Worm (Caenorhabditis elegans): ENCODE measurements around the gene F55H2.7.

Gene F55H2.7

DNA sequence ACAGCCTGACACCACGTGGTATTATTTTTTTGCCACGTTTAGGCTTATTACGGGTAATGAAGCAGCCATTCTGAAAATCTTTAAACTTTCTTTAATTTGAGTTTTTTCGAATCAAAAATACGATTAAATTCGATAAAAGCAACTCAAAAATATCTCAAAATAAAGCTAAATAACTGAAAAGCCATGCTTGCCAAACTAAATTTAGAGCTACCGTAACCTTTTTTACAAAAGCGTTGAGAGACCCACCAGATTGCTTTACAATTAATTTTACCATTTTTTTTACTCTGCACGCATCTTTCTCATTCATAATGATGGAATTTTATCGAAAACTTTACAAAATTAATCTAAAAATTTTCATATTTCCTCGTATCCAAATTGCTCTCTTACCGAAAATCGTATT is 28.0 kb downstream of the F55H2.7 start:
- TF ChIP-seq lin-35 (GFP tag; optimal IDR thresholded peaks at IDR 0.05) (no peak), fkh-3 (tag; optimal IDR thresholded peaks at IDR 0.05) (no peak), nhr-120 (GFP tag; IDR thresholded peaks at IDR 0.05) (no peak), lsl-1 (GFP tag; optimal IDR thresholded peaks at IDR 0.05) (peak; percentile 70), nfyb-1 (GFP tag; IDR thresholded peaks at IDR 0.05) (no peak), efl-1 (GFP tag; optimal IDR thresholded peaks at IDR 0.05) (no peak), aptf-2 (GFP tag; conservative IDR thresholded peaks at IDR 0.05) (no peak), lir-1 (GFP tag; conservative IDR thresholded peaks at IDR 0.05) (no peak), D2030.7 (GFP tag; IDR thresholded peaks at IDR 0.05) (no peak), hlh-12 (tag; optimal IDR thresholded peaks at IDR 0.05) (no peak), lsy-27 (tag; optimal IDR thresholded peaks at IDR 0.05; ENCODE audit: borderline replicate concordance, insufficient read depth) (no peak), dox-1 (GFP tag; IDR thresholded peaks at IDR 0.05) (no peak), madf-8 (GFP tag; conservative IDR thresholded peaks at IDR 0.05) (peak; percentile 73), ceh-58 (GFP tag; IDR thresholded peaks at IDR 0.05) (no peak)

DNA sequence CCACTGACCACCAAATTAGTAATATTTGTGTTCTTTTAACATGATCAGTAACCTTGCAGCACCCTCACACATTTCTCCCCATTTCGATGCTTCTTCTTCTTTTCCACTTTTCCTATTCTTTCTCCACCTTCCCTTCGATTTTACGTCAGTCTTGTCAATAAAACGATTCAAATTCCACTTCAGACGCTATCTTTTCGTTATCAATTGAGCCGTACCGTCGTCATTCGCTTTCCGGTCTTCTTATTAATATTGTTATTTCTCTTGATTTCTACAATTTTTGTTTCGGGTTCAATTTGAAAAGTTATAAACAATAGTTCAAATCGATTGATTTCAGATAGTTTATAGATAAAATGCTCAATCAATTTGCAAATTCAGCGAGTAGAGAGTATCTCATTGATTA is 28.6 kb downstream of the F55H2.7 start:
- no peak for TF ChIP-seq aptf-3 (GFP tag; IDR thresholded peaks at IDR 0.05)
- no peak for TF ChIP-seq gei-17 (GFP tag; optimal IDR thresholded peaks at IDR 0.05)
- TF ChIP-seq nhr-80 (tag; optimal IDR thresholded peaks at IDR 0.05): peak; percentile 55

DNA sequence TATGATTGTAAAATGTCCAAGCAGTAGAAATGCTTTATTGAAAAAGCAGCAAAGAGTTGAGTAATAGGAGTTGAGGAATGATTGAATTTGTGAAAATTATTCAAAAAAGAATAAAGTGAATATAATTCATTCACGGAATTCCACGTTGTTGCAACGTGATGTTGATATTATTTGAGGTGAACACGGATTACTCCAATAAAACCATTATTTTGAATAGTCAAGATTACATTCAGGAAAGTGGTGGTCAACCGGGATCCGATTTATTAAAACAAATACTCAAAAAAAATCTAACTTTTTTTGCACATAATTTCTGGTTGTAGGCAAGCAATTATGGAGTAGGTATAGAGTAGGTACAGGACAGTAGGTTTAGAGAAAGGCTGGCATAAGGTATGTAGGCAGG is 30.7 kb downstream of the F55H2.7 start, which contains the start of gene bre-3:
TSS of gene bre-3 (minus strand) at position 101 of the 400 bp plus-strand sequence.
- no peak for TF ChIP-seq lsl-1 (GFP tag; optimal IDR thresholded peaks at IDR 0.05)
- TF ChIP-seq snpc-1.1 (tag; optimal IDR thresholded peaks at IDR 0.05; ENCODE audit: insufficient read depth): no peak
- TF ChIP-seq mcd-1 (GFP tag; IDR thresholded peaks at IDR 0.05): no peak
- TF ChIP-seq rcor-1 (GFP tag; IDR thresholded peaks at IDR 0.05): no peak
- no peak for TF ChIP-seq ztf-22 (GFP tag; optimal IDR thresholded peaks at IDR 0.05)
- TF ChIP-seq B0019.2 (GFP tag; conservative IDR thresholded peaks at IDR 0.05): no peak
- TF ChIP-seq lin-26 (GFP tag; IDR thresholded peaks at IDR 0.05): no peak
- TF ChIP-seq ztf-25 (GFP tag; IDR thresholded peaks at IDR 0.05): no peak
- TF ChIP-seq sptf-2 (GFP tag; optimal IDR thresholded peaks at IDR 0.05): no peak
- no peak for TF ChIP-seq dpl-1 (GFP tag; optimal IDR thresholded peaks at IDR 0.05)
- no peak for TF ChIP-seq lin-40 (tag; optimal IDR thresholded peaks at IDR 0.05)
- TF ChIP-seq gei-17 (GFP tag; optimal IDR thresholded peaks at IDR 0.05): no peak

DNA sequence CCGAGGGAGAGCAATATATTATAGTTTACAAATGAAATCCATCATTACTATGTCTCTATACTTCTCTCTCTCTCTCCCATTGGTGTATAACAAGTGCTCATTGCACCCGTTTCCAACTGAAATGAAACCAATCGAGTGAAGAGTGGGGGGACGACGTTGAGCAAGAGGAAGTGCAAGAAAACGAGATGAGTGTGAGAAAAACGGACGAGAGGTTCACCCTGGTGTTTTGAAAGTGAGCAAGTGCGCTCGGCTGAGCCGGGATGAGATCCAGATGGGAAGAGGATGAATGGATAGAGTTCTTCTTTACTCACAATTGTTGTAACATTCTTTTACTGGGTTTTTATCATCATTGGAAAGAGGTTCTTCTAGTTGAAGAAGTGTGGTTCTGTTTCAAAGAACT is 32.3 kb downstream of the F55H2.7 start:
- peak in 1 of 3 experiments; percentile 19 for TF ChIP-seq lin-35 (GFP tag; optimal IDR thresholded peaks at IDR 0.05)
- no peak for TF ChIP-seq akir-1 (GFP tag; optimal IDR thresholded peaks at IDR 0.05)
- no peak for TF ChIP-seq somi-1 (GFP tag; optimal IDR thresholded peaks at IDR 0.05)
- TF ChIP-seq mcd-1 (GFP tag; IDR thresholded peaks at IDR 0.05): 0 out of 2 replicates have a peak, but pooled peaks have one; percentile 25
- TF ChIP-seq F33H1.4 (GFP tag; IDR thresholded peaks at IDR 0.05): no peak
- TF ChIP-seq ceh-27 (GFP tag; optimal IDR thresholded peaks at IDR 0.05): peak; percentile 20
- TF ChIP-seq repo-1 (tag; optimal IDR thresholded peaks at IDR 0.05): no peak

DNA sequence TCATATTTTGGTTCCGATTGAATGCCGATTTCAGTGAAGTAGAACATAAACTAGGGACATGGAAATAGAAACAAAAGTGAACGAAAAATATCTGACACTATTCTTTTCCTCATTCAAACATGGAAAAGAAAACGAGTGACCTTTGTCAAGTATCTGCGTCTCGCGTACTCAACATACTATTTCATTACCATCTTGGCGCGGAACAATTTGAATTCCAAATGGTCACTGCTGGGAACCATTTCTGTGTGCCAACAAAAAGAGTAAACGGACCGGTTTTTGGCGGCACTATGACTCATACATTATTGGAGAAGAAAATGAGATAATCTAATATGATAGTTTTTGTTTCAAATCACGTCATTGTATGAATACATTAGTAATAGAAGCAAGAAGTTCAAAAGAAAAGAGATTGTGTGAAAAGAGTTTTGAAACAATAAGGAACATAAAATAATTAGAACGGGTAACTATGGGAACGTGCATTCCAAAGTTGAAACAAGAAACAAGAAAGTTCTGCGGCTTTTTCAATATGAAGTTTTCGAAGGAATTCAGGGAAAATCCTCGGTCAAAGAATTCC is 33.5 kb downstream of the F55H2.7 start:
- no peak for TF ChIP-seq gei-17 (GFP tag; optimal IDR thresholded peaks at IDR 0.05)
- no peak for TF ChIP-seq tbx-9 (tag; optimal IDR thresholded peaks at IDR 0.05; ENCODE audit: borderline replicate concordance)
- TF ChIP-seq athp-1 (tag; optimal IDR thresholded peaks at IDR 0.05): no peak
- TF ChIP-seq B0261.1 (tag; optimal IDR thresholded peaks at IDR 0.05): no peak
- TF ChIP-seq zfh-2 (GFP tag; conservative IDR thresholded peaks at IDR 0.05): no peak
- no peak for TF ChIP-seq ztf-3 (GFP tag; optimal IDR thresholded peaks at IDR 0.05)
- TF ChIP-seq fkh-3 (tag; optimal IDR thresholded peaks at IDR 0.05): no peak
- TF ChIP-seq K11D2.4 (GFP tag; IDR thresholded peaks at IDR 0.05): no peak
- no peak for TF ChIP-seq let-526 (GFP tag; IDR thresholded peaks at IDR 0.05)
- no peak for TF ChIP-seq F55B11.4 (tag; optimal IDR thresholded peaks at IDR 0.05; ENCODE audit: borderline replicate concordance, insufficient read depth)
- TF ChIP-seq Y67H2A.10 (GFP tag; conservative IDR thresholded peaks at IDR 0.05): no peak
- TF ChIP-seq ceh-79 (tag; optimal IDR thresholded peaks at IDR 0.05): no peak
- no peak for TF ChIP-seq ZK185.1 (tag; optimal IDR thresholded peaks at IDR 0.05; ENCODE audit: poor library complexity, severe bottlenecking)
